Fruit fly (Drosophila melanogaster): ENCODE results near the gene ogre.
A peak's percentile ranks its signal among the peaks of the same experiment; 100 is the strongest.

The ogre gene

dm6 chrX:6996965-6997652 lies 6.0 kb upstream of the ogre start (continued):
- TF ChIP-seq unpg (GFP tag; optimal IDR thresholded peaks at IDR 0.05) (no peak), ERR (GFP tag; optimal IDR thresholded peaks at IDR 0.05) (no peak), Atf6 (GFP tag; IDR thresholded peaks at IDR 0.05) (no peak), sug (tag; optimal IDR thresholded peaks at IDR 0.05) (peak; percentile 88), Mrtf (GFP tag; IDR thresholded peaks at IDR 0.05) (no peak), Hey (tag; optimal IDR thresholded peaks at IDR 0.05) (peak; percentile 37), CG14014 (GFP tag; IDR thresholded peaks at IDR 0.05) (no peak), scrt (GFP tag; optimal IDR thresholded peaks at IDR 0.05) (no peak), ham (GFP tag; IDR thresholded peaks at IDR 0.05) (no peak), HmgD (GFP tag; optimal IDR thresholded peaks at IDR 0.05) (no peak), wor (GFP tag; IDR thresholded peaks at IDR 0.05) (no peak), usp (GFP tag; optimal IDR thresholded peaks at IDR 0.05) (no peak), Hmr (GFP tag; optimal IDR thresholded peaks at IDR 0.05) (no peak), Xbp1 (GFP tag; optimal IDR thresholded peaks at IDR 0.05) (no peak), pnt (GFP tag; optimal IDR thresholded peaks at IDR 0.05) (no peak), Sox100B (GFP tag; optimal IDR thresholded peaks at IDR 0.05) (no peak), Kr (GFP tag; optimal IDR thresholded peaks at IDR 0.05) (no peak), CG2712 (tag; optimal IDR thresholded peaks at IDR 0.05) (no peak), ftz-f1 (GFP tag; optimal IDR thresholded peaks at IDR 0.05) (peak; percentile 48), CG17829 (tag; optimal IDR thresholded peaks at IDR 0.05) (no peak), CG12659 (GFP tag; optimal IDR thresholded peaks at IDR 0.05) (no peak), CG9797 (GFP tag; optimal IDR thresholded peaks at IDR 0.05) (no peak), pum (GFP tag; optimal IDR thresholded peaks at IDR 0.05) (no peak), Gsc (GFP tag; IDR thresholded peaks at IDR 0.05) (no peak), ttk (GFP tag; IDR thresholded peaks at IDR 0.05) (no peak), kni (GFP tag; optimal IDR thresholded peaks at IDR 0.05) (peak; percentile 68), ara (GFP tag; IDR thresholded peaks at IDR 0.05) (no peak), luna (GFP tag; optimal IDR thresholded peaks at IDR 0.05) (no peak), dysf (GFP tag; IDR thresholded peaks at IDR 0.05) (no peak), CG7987 (GFP tag; optimal IDR thresholded peaks at IDR 0.05) (no peak), D19B (GFP tag; optimal IDR thresholded peaks at IDR 0.05) (no peak), CG8388 (GFP tag; optimal IDR thresholded peaks at IDR 0.05) (no peak), Doc3 (GFP tag; IDR thresholded peaks at IDR 0.05; ENCODE audit: partially characterized antibody) (no peak), CG5953 (GFP tag; IDR thresholded peaks at IDR 0.05) (no peak), Hr78 (GFP tag; optimal IDR thresholded peaks at IDR 0.05) (no peak), HLH4C (GFP tag; IDR thresholded peaks at IDR 0.05; ENCODE audit: partially characterized antibody) (no peak), eyg (GFP tag; optimal IDR thresholded peaks at IDR 0.05) (no peak), en (GFP tag; optimal IDR thresholded peaks at IDR 0.05) (no peak), Scr (GFP tag; IDR thresholded peaks at IDR 0.05; ENCODE audit: partially characterized antibody) (no peak), sr (GFP tag; IDR thresholded peaks at IDR 0.05) (no peak), CkIIα-i1 (GFP tag; IDR thresholded peaks at IDR 0.05) (no peak), zen2 (GFP tag; IDR thresholded peaks at IDR 0.05; ENCODE audit: partially characterized antibody) (no peak), CG12071 (GFP tag; optimal IDR thresholded peaks at IDR 0.05) (no peak), HLH54F (GFP tag; optimal IDR thresholded peaks at IDR 0.05) (no peak), Camta (GFP tag; optimal IDR thresholded peaks at IDR 0.05) (no peak), sqz (GFP tag; optimal IDR thresholded peaks at IDR 0.05) (peak; percentile 47), Abd-B (GFP tag; optimal IDR thresholded peaks at IDR 0.05) (no peak), yki (optimal IDR thresholded peaks at IDR 0.05) (peak; percentile 7), CG4360 (GFP tag; IDR thresholded peaks at IDR 0.05) (no peak), schlank (tag; optimal IDR thresholded peaks at IDR 0.05) (no peak), Vsx1 (GFP tag; optimal IDR thresholded peaks at IDR 0.05) (peak; percentile 57)

Measured in whole organism, embryonic.